Worm (Caenorhabditis elegans): ENCODE data around the gene ZK180.8.

ZK180.8 gene

ce11 chrIV:4511259-4511890 is at the start of gene ZK180.8, which contains the start of gene rfth-1:
TSS of gene ZK180.8 (minus strand) at chrIV:4511724.
TSS of gene rfth-1 (minus strand) at chrIV:4511309.
- TF ChIP-seq nhr-20 (tag; optimal IDR thresholded peaks at IDR 0.05): no peak
- TF ChIP-seq efl-1 (optimal IDR thresholded peaks at IDR 0.05): no peak
- peak in 1 of 2 experiments; percentile 53 for TF ChIP-seq efl-1 (GFP tag; optimal IDR thresholded peaks at IDR 0.05 in 1 of 2)
- TF ChIP-seq unc-62 (GFP tag; optimal IDR thresholded peaks at IDR 0.05): no peak
- no peak for TF ChIP-seq pag-3 (tag; optimal IDR thresholded peaks at IDR 0.05; ENCODE audit: borderline replicate concordance, insufficient read depth)
- TF ChIP-seq elt-2 (tag; optimal IDR thresholded peaks at IDR 0.05): peak; percentile 14
- peak in 1 of 2 experiments; percentile 46 for TF ChIP-seq lin-35 (GFP tag; optimal IDR thresholded peaks at IDR 0.05)
- TF ChIP-seq egl-13 (tag; optimal IDR thresholded peaks at IDR 0.05): no peak
- TF ChIP-seq mef-2 (tag; optimal IDR thresholded peaks at IDR 0.05): no peak
- no peak for TF ChIP-seq skn-1 (tag; optimal IDR thresholded peaks at IDR 0.05)
- TF ChIP-seq tbx-2 (tag; optimal IDR thresholded peaks at IDR 0.05): no peak

DNA sequence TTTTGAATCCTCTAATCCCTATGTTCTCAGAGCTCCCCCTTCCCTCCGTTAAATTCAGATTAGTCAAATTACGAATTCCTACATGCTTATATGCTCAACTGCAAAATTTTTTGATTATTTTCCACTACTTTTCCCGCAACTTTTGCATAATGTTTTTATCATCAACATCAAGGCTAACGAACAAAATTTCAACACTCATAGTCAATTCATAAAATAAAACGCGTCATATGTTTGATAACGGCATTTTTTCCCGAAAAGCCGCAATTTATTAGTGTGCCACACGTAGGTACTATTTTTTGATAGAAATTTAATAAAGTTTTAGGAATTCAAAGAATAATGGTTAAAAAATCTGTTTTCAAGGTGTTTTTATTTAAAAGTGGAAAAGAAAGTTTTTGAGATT is 47.6 kb upstream of the ZK180.8 start:
- TF ChIP-seq mep-1 (tag; optimal IDR thresholded peaks at IDR 0.05): no peak
- no peak for TF ChIP-seq ces-1 (GFP tag; optimal IDR thresholded peaks at IDR 0.05)
- TF ChIP-seq efl-1 (optimal IDR thresholded peaks at IDR 0.05): no peak
- no peak for TF ChIP-seq efl-1 (GFP tag; optimal IDR thresholded peaks at IDR 0.05 in 1 of 2)
- no peak for TF ChIP-seq vab-15 (tag; optimal IDR thresholded peaks at IDR 0.05)
- TF ChIP-seq nhr-28 (tag; optimal IDR thresholded peaks at IDR 0.05): no peak
- no peak for TF ChIP-seq lin-35 (GFP tag; optimal IDR thresholded peaks at IDR 0.05)
- no peak for TF ChIP-seq mef-2 (tag; optimal IDR thresholded peaks at IDR 0.05)
- no peak for TF ChIP-seq rnt-1 (tag; optimal IDR thresholded peaks at IDR 0.05)
- TF ChIP-seq fkh-8 (tag; optimal IDR thresholded peaks at IDR 0.05): no peak
- no peak for TF ChIP-seq grh-1 (GFP tag; IDR thresholded peaks at IDR 0.05)
- TF ChIP-seq pag-3 (tag; optimal IDR thresholded peaks at IDR 0.05; ENCODE audit: borderline replicate concordance, insufficient read depth): no peak
- TF ChIP-seq ceh-90 (tag; optimal IDR thresholded peaks at IDR 0.05): no peak
- no peak for TF ChIP-seq snpc-4 (tag; optimal IDR thresholded peaks at IDR 0.05)
- TF ChIP-seq lin-15B (tag; optimal IDR thresholded peaks at IDR 0.05): no peak
- no peak for TF ChIP-seq alr-1 (tag; optimal IDR thresholded peaks at IDR 0.05; ENCODE audit: borderline replicate concordance)
- TF ChIP-seq lir-3 (tag; optimal IDR thresholded peaks at IDR 0.05; ENCODE audit: poor library complexity): no peak
- no peak for TF ChIP-seq mdl-1 (tag; optimal IDR thresholded peaks at IDR 0.05)

ce11 chrIV:4557731-4558130 is 46.2 kb upstream of the ZK180.8 start:
- TF ChIP-seq fkh-4 (tag; optimal IDR thresholded peaks at IDR 0.05; ENCODE audit: borderline replicate concordance): no peak
- no peak for TF ChIP-seq snu-23 (GFP tag; optimal IDR thresholded peaks at IDR 0.05)
- no peak for TF ChIP-seq mef-2 (tag; optimal IDR thresholded peaks at IDR 0.05)
- no peak for TF ChIP-seq unc-30 (tag; optimal IDR thresholded peaks at IDR 0.05)
- no peak for TF ChIP-seq egl-13 (tag; optimal IDR thresholded peaks at IDR 0.05)
- no peak for TF ChIP-seq elt-3 (tag; optimal IDR thresholded peaks at IDR 0.05)
- TF ChIP-seq snpc-4 (tag; optimal IDR thresholded peaks at IDR 0.05): no peak
- no peak for TF ChIP-seq nhr-84 (tag; optimal IDR thresholded peaks at IDR 0.05)
- TF ChIP-seq efl-1 (optimal IDR thresholded peaks at IDR 0.05): no peak
- peak in 1 of 2 experiments; percentile 90 for TF ChIP-seq efl-1 (GFP tag; optimal IDR thresholded peaks at IDR 0.05 in 1 of 2)
- TF ChIP-seq tbx-2 (tag; optimal IDR thresholded peaks at IDR 0.05): no peak
- TF ChIP-seq skn-1 (tag; optimal IDR thresholded peaks at IDR 0.05): no peak
- no peak for TF ChIP-seq efl-3 (GFP tag; optimal IDR thresholded peaks at IDR 0.05)
- TF ChIP-seq blmp-1 (tag; optimal IDR thresholded peaks at IDR 0.05): peak; percentile 51
- no peak for TF ChIP-seq ztf-4 (tag; optimal IDR thresholded peaks at IDR 0.05)
- no peak for TF ChIP-seq pqm-1 (tag; optimal IDR thresholded peaks at IDR 0.05)
- no peak for TF ChIP-seq hlh-17 (GFP tag; optimal IDR thresholded peaks at IDR 0.05; ENCODE audit: borderline replicate concordance)
- no peak for TF ChIP-seq jun-1 (tag; optimal IDR thresholded peaks at IDR 0.05)
- no peak for TF ChIP-seq sox-4 (tag; optimal IDR thresholded peaks at IDR 0.05)
- TF ChIP-seq ceh-90 (tag; optimal IDR thresholded peaks at IDR 0.05): no peak
- TF ChIP-seq nhr-77 (tag; optimal IDR thresholded peaks at IDR 0.05): peak; percentile 9
- TF ChIP-seq sup-37 (GFP tag; optimal IDR thresholded peaks at IDR 0.05): no peak
- no peak for TF ChIP-seq nhr-11 (tag; optimal IDR thresholded peaks at IDR 0.05)
- no peak for TF ChIP-seq tlp-1 (tag; optimal IDR thresholded peaks at IDR 0.05)
- peak; percentile 27 for TF ChIP-seq lin-14 (GFP tag; optimal IDR thresholded peaks at IDR 0.05)
- TF ChIP-seq mdl-1 (tag; optimal IDR thresholded peaks at IDR 0.05): no peak
- no peak for TF ChIP-seq nhr-12 (tag; optimal IDR thresholded peaks at IDR 0.05)
- TF ChIP-seq F16B12.6 (tag; optimal IDR thresholded peaks at IDR 0.05): no peak
- no peak for TF ChIP-seq pax-3 (tag; optimal IDR thresholded peaks at IDR 0.05)
- no peak for TF ChIP-seq C34B4.2 (tag; optimal IDR thresholded peaks at IDR 0.05)
- TF ChIP-seq ces-1 (GFP tag; optimal IDR thresholded peaks at IDR 0.05): no peak
- TF ChIP-seq unc-62 (GFP tag; optimal IDR thresholded peaks at IDR 0.05): no peak
- no peak for TF ChIP-seq nhr-19 (GFP tag; conservative IDR thresholded peaks at IDR 0.05)
- TF ChIP-seq lin-35 (GFP tag; optimal IDR thresholded peaks at IDR 0.05): peak in 1 of 2 experiments; percentile 12
- TF ChIP-seq alr-1 (tag; optimal IDR thresholded peaks at IDR 0.05; ENCODE audit: borderline replicate concordance): no peak
